Fruit fly (Drosophila melanogaster) whole organism, embryonic: ENCODE data around the gene Gsc.

ENCODE experiments used
- Atf-2 ChIP-seq: fragments of 200-800 bp; sonication (Bioruptor generic); optimal IDR thresholded peaks from 2 replicates; lab custom pipeline; 2016; ENCODE audit warnings: missing biosample characterization, missing genetic modification characterization
- Bgb ChIP-seq: fragments of 200-800 bp; sonication (Bioruptor generic); IDR thresholded peaks from 2 replicates; pipeline ENCODE4 v1.3.6; 2022; ENCODE audit warnings: missing biosample characterization, missing genetic modification characterization; ENCODE audit not compliant: partially characterized antibody
- CG10209 ChIP-seq: fragments of 200-800 bp; sonication (Bioruptor generic); optimal IDR thresholded peaks from 3 replicates; lab custom pipeline; 2017; ENCODE audit warnings: missing biosample characterization, mild to moderate bottlenecking, missing genetic modification characterization, missing genetic modification reagents
- CG10366 ChIP-seq: fragments of 200-800 bp; sonication (Bioruptor generic); IDR thresholded peaks from 2 replicates; pipeline ENCODE4 v1.3.6; 2022; ENCODE audit warnings: missing biosample characterization, missing genetic modification characterization
- CG11398 ChIP-seq: fragments of 200-800 bp; sonication (Bioruptor generic); optimal IDR thresholded peaks from 2 replicates; lab custom pipeline; 2016; ENCODE audit warnings: missing biosample characterization, missing genetic modification characterization
- CG11723 ChIP-seq: fragments of 200-800 bp; sonication (Bioruptor generic); optimal IDR thresholded peaks from 2 replicates; lab custom pipeline; 2017; ENCODE audit warnings: missing biosample characterization, mild to moderate bottlenecking, missing genetic modification characterization
- CG12071 ChIP-seq: fragments of 200-800 bp; sonication (Bioruptor generic); optimal IDR thresholded peaks from 3 replicates; lab custom pipeline; 2018; ENCODE audit warnings: missing biosample characterization, mild to moderate bottlenecking, missing genetic modification characterization
- CG1233 ChIP-seq: fragments of 200-800 bp; sonication (Bioruptor generic); optimal IDR thresholded peaks from 4 replicates; lab custom pipeline; 2018; ENCODE audit warnings: missing biosample characterization, mild to moderate bottlenecking, missing genetic modification characterization
- CG13894 ChIP-seq: fragments of 200-800 bp; sonication (Bioruptor generic); optimal IDR thresholded peaks from 3 replicates; lab custom pipeline; 2018; ENCODE audit warnings: missing biosample characterization, mild to moderate bottlenecking, missing genetic modification characterization, moderate library complexity
- CG14667 ChIP-seq: fragments of 200-800 bp; sonication (Bioruptor generic); IDR thresholded peaks from 2 replicates; pipeline ENCODE4 v1.3.6; 2022; ENCODE audit warnings: missing biosample characterization, missing genetic modification characterization
- CG14965 ChIP-seq: fragments of 200-800 bp; sonication (Bioruptor generic); optimal IDR thresholded peaks from 2 replicates; lab custom pipeline; 2016; ENCODE audit warnings: missing biosample characterization, missing genetic modification characterization, borderline replicate concordance
- CG1529 ChIP-seq: fragments of 200-800 bp; sonication (Bioruptor generic); optimal IDR thresholded peaks from 3 replicates; lab custom pipeline; 2018; ENCODE audit warnings: missing biosample characterization, missing genetic modification characterization
- CG15696 ChIP-seq: fragments of 200-800 bp; sonication (Bioruptor generic); optimal IDR thresholded peaks from 2 replicates; lab custom pipeline; 2019; ENCODE audit warnings: missing biosample characterization, mild to moderate bottlenecking, missing genetic modification characterization, moderate library complexity
- CG16863 ChIP-seq: fragments of 200-800 bp; sonication (Bioruptor generic); optimal IDR thresholded peaks from 3 replicates; lab custom pipeline; 2016; ENCODE audit warnings: missing biosample characterization, missing genetic modification characterization
- CG17328 ChIP-seq: fragments of 200-800 bp; sonication (Bioruptor generic); IDR thresholded peaks from 2 replicates; pipeline ENCODE4 v1.3.6; 2022; ENCODE audit warnings: missing biosample characterization, missing genetic modification characterization
- CG17612 ChIP-seq: fragments of 200-800 bp; sonication (Bioruptor generic); IDR thresholded peaks from 2 replicates; pipeline ENCODE4 v1.3.6; 2022; ENCODE audit warnings: missing biosample characterization, missing genetic modification characterization
- CG2116 ChIP-seq: fragments of 200-800 bp; sonication (Bioruptor generic); optimal IDR thresholded peaks from 3 replicates; lab custom pipeline; 2018; ENCODE audit warnings: missing biosample characterization, mild to moderate bottlenecking, missing genetic modification characterization
- CG2202 ChIP-seq: fragments of 200-800 bp; sonication (Bioruptor generic); optimal IDR thresholded peaks from 2 replicates; lab custom pipeline; 2018; ENCODE audit warnings: missing biosample characterization, mild to moderate bottlenecking, missing genetic modification characterization
- CG2875 ChIP-seq: fragments of 200-800 bp; sonication (Bioruptor generic); optimal IDR thresholded peaks from 2 replicates; lab custom pipeline; 2017; ENCODE audit warnings: missing biosample characterization, mild to moderate bottlenecking, missing genetic modification characterization, missing genetic modification reagents
- CG32767 ChIP-seq: fragments of 200-800 bp; sonication (Bioruptor generic); IDR thresholded peaks from 2 replicates; pipeline ENCODE4 v1.3.6; 2022; ENCODE audit warnings: missing biosample characterization, missing genetic modification characterization
- CG3847 ChIP-seq: fragments of 200-800 bp; sonication (Bioruptor generic); IDR thresholded peaks from 2 replicates; pipeline ENCODE4 v1.3.6; 2022; ENCODE audit warnings: missing biosample characterization, missing genetic modification characterization
- CG4404 ChIP-seq: fragments of 200-800 bp; sonication (Bioruptor generic); IDR thresholded peaks from 2 replicates; pipeline ENCODE4 v1.3.6; 2022; ENCODE audit warnings: missing biosample characterization, missing genetic modification characterization
- CG7357 ChIP-seq: fragments of 200-800 bp; sonication (Bioruptor generic); IDR thresholded peaks from 3 replicates; pipeline ENCODE4 v1.3.6; 2022; ENCODE audit warnings: missing biosample characterization, missing genetic modification characterization
- CG8944 ChIP-seq: fragments of 200-800 bp; sonication (Bioruptor generic); optimal IDR thresholded peaks from 3 replicates; lab custom pipeline; 2016; ENCODE audit warnings: missing biosample characterization, missing genetic modification characterization
- Chrac-16 ChIP-seq: fragments of 200-800 bp; sonication (Bioruptor generic); optimal IDR thresholded peaks from 3 replicates; lab custom pipeline; 2016; ENCODE audit warnings: missing biosample characterization, missing genetic modification characterization
- Deaf1 ChIP-seq: fragments of 200-800 bp; optimal IDR thresholded peaks from 3 replicates; lab custom pipeline; 2019; ENCODE audit warnings: missing biosample characterization, mild to moderate bottlenecking, missing genetic modification characterization, moderate library complexity
- Doc3 ChIP-seq: fragments of 200-800 bp; sonication (Bioruptor generic); IDR thresholded peaks from 3 replicates; pipeline ENCODE4 v1.3.6; 2022; ENCODE audit warnings: missing biosample characterization, missing genetic modification characterization; ENCODE audit not compliant: partially characterized antibody
- Drgx ChIP-seq: fragments of 200-800 bp; sonication (Bioruptor generic); IDR thresholded peaks from 2 replicates; pipeline ENCODE4 v1.3.6; 2022; ENCODE audit warnings: missing biosample characterization, missing genetic modification characterization
- HLHmδ ChIP-seq: fragments of 200-800 bp; sonication (Bioruptor generic); optimal IDR thresholded peaks from 2 replicates; lab custom pipeline; 2018; ENCODE audit warnings: missing biosample characterization, mild to moderate bottlenecking, missing genetic modification characterization, moderate library complexity
- Lhr ChIP-seq: fragments of 200-800 bp; sonication (Bioruptor generic); optimal IDR thresholded peaks from 3 replicates; lab custom pipeline; 2017; ENCODE audit warnings: mild to moderate bottlenecking, missing biosample characterization, missing genetic modification reagents, missing genetic modification characterization
- MBD-R2 ChIP-seq: fragments of 200-800 bp; sonication (Bioruptor generic); IDR thresholded peaks from 2 replicates; pipeline ENCODE4 v1.3.6; 2022; ENCODE audit warnings: missing biosample characterization, missing genetic modification characterization
- Myb ChIP-seq: fragments of 200-800 bp; sonication (Bioruptor generic); optimal IDR thresholded peaks from 2 replicates; lab custom pipeline; 2016; ENCODE audit warnings: missing biosample characterization, missing genetic modification characterization
- PHDP ChIP-seq: fragments of 200-800 bp; sonication (Bioruptor generic); optimal IDR thresholded peaks from 3 replicates; lab custom pipeline; 2018; ENCODE audit warnings: missing biosample characterization, mild to moderate bottlenecking, missing genetic modification characterization, moderate library complexity
- Six4 ChIP-seq: fragments of 200-800 bp; sonication (Bioruptor generic); optimal IDR thresholded peaks from 2 replicates; lab custom pipeline; 2016; ENCODE audit warnings: missing biosample characterization, missing genetic modification characterization
- Vsx1 ChIP-seq: fragments of 200-800 bp; sonication (Bioruptor generic); optimal IDR thresholded peaks from 2 replicates; lab custom pipeline; 2017; ENCODE audit warnings: missing biosample characterization, mild to moderate bottlenecking, missing genetic modification characterization, missing genetic modification reagents
- aop ChIP-seq: fragments of 200-800 bp; sonication (Bioruptor generic); IDR thresholded peaks from 2 replicates; pipeline ENCODE4 v1.3.6; 2022; ENCODE audit warnings: missing biosample characterization, missing genetic modification characterization
- ash1 ChIP-seq: fragments of 200-800 bp; sonication (Bioruptor generic); optimal IDR thresholded peaks from 2 replicates; lab custom pipeline; 2018; ENCODE audit warnings: missing biosample characterization, mild to moderate bottlenecking, missing genetic modification characterization
- cato ChIP-seq: fragments of 200-800 bp; sonication (Bioruptor generic); optimal IDR thresholded peaks from 2 replicates; lab custom pipeline; 2016; ENCODE audit warnings: missing biosample characterization, missing genetic modification characterization, borderline replicate concordance
- caup ChIP-seq: fragments of 200-800 bp; sonication (Bioruptor generic); optimal IDR thresholded peaks from 3 replicates; lab custom pipeline; 2017; ENCODE audit warnings: missing biosample characterization, mild to moderate bottlenecking, missing genetic modification characterization, moderate library complexity; ENCODE audit not compliant: severe bottlenecking
- cg ChIP-seq: fragments of 200-800 bp; sonication (Bioruptor generic); optimal IDR thresholded peaks from 3 replicates; lab custom pipeline; 2019; ENCODE audit warnings: missing biosample characterization, mild to moderate bottlenecking, missing genetic modification characterization, moderate library complexity
- ci ChIP-seq: fragments of 200-800 bp; sonication (Bioruptor generic); IDR thresholded peaks from 3 replicates; pipeline ENCODE4 v1.3.6; 2022; ENCODE audit warnings: missing biosample characterization, missing genetic modification characterization
- gsb ChIP-seq: fragments of 200-800 bp; sonication (Bioruptor generic); IDR thresholded peaks from 2 replicates; pipeline ENCODE4 v1.3.6; 2022; ENCODE audit warnings: missing biosample characterization, missing genetic modification characterization
- ind ChIP-seq: fragments of 200-800 bp; sonication (Bioruptor generic); optimal IDR thresholded peaks from 3 replicates; lab custom pipeline; 2016; ENCODE audit warnings: missing biosample characterization, missing genetic modification characterization
- lbe ChIP-seq: fragments of 200-800 bp; sonication (Bioruptor generic); optimal IDR thresholded peaks from 2 replicates; lab custom pipeline; 2016; ENCODE audit warnings: missing biosample characterization, mild to moderate bottlenecking, missing genetic modification characterization
- pb ChIP-seq: fragments of 200-800 bp; sonication (Bioruptor generic); optimal IDR thresholded peaks from 3 replicates; lab custom pipeline; 2016; ENCODE audit warnings: missing biosample characterization, missing genetic modification characterization
- prd ChIP-seq, 3 experiments: fragments of >200 bp in 2 of 3; fragments of 200-800 bp in 1 of 3; sonication (Bioruptor generic) in 1 of 3; optimal IDR thresholded peaks in 2 of 3; IDR thresholded peaks in 1 of 3; 2 replicates in 2 of 3; 3 replicates in 1 of 3; pipeline versions ENCODE4 v1.3.6 to Lab custom; 2017 to 2022; ENCODE audit warnings: missing biosample characterization in 1 of 3, missing genetic modification characterization in 1 of 3
- psq ChIP-seq: fragments of 200-800 bp; sonication (Bioruptor generic); optimal IDR thresholded peaks from 2 replicates; lab custom pipeline; 2017; ENCODE audit warnings: missing biosample characterization, missing genetic modification characterization
- ro ChIP-seq: fragments of 200-800 bp; sonication (Bioruptor generic); IDR thresholded peaks from 2 replicates; pipeline ENCODE4 v1.3.6; 2022; ENCODE audit warnings: missing biosample characterization, missing genetic modification characterization
- sd ChIP-seq: fragments of 200-800 bp; sonication (Bioruptor generic); optimal IDR thresholded peaks from 3 replicates; lab custom pipeline; 2018; ENCODE audit warnings: missing biosample characterization, mild to moderate bottlenecking, missing genetic modification characterization, moderate library complexity
- trem ChIP-seq: fragments of 200-800 bp; optimal IDR thresholded peaks from 3 replicates; lab custom pipeline; 2019; ENCODE audit warnings: missing biosample characterization, mild to moderate bottlenecking, missing genetic modification characterization, moderate library complexity

Gene Gsc

DNA sequence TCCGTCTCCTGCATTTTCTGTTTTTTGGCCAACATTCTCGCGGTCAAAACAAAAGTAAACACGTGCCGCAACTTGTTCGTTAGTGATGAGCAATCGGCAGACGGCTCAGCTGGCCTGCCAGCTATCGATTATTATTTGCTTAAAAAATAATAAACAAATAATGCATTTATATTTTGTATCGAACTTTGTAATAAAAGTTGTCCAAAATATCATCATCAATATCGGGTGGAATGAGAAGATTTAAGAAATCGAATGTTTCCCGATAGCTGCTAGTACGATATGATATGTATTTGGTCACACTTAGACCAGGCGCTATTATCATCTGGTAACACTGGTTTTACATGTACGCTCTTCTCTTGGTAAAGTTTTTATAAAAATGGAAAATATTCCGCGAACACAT, 26.5 kb downstream of the Gsc start, which contains the start of the genes Nle and Sf3b1 (continued):
- TF ChIP-seq lbe (GFP tag; lab: Kevin White, UChicago) (no peak), MBD-R2 (GFP tag; lab: Robert Waterston, UW) (peak; percentile 81), cg (no peak), CG10366 (peak; percentile 8; the same call in 1 of the 2 replicates), CG3847 (GFP tag; lab: Robert Waterston, UW) (peak; percentile 78), PHDP (no peak), CG2875 (no peak), CG10209 (GFP tag; lab: Kevin White, UChicago) (no peak), CG17612 (GFP tag; lab: Robert Waterston, UW) (no peak), CG1233 (GFP tag; lab: Kevin White, UChicago) (peak; percentile 35), CG32767 (GFP tag; lab: Robert Waterston, UW) (no peak), pb (no peak), Bgb (GFP tag; lab: Robert Waterston, UW) (peak; percentile 89), prd (optimal IDR thresholded peaks at IDR 0.05; lab: Kevin White, UChicago) (no peak), prd (GFP tag; IDR thresholded peaks at IDR 0.05; lab: Robert Waterston, UW) (peak; percentile 56; the same call in 1 of the 3 replicates), CG4404 (no peak; the same call in 1 of the 2 replicates), cato (GFP tag; lab: Kevin White, UChicago) (peak; percentile 21), CG2116 (GFP tag; lab: Kevin White, UChicago) (peak; percentile 93), CG12071 (GFP tag; lab: Kevin White, UChicago) (no peak), ind (GFP tag; lab: Kevin White, UChicago) (no peak), Drgx (GFP tag; lab: Robert Waterston, UW) (no peak), trem (tag; lab: Kevin White, UChicago) (peak; percentile 91), psq (GFP tag; lab: Kevin White, UChicago) (peak; percentile 48), caup (GFP tag; lab: Kevin White, UChicago) (no peak), aop (GFP tag; lab: Robert Waterston, UW) (no peak), CG11398 (GFP tag; lab: Kevin White, UChicago) (no peak), Chrac-16 (GFP tag; lab: Kevin White, UChicago) (peak; percentile 66), Lhr (GFP tag; lab: Kevin White, UChicago) (peak; percentile 31), sd (no peak), CG14667 (no peak), CG14965 (no peak), CG13894 (no peak), Deaf1 (no peak), ash1 (GFP tag; lab: Kevin White, UChicago) (no peak), CG8944 (GFP tag; lab: Kevin White, UChicago) (peak; percentile 35), CG1529 (no peak), CG11723 (GFP tag; lab: Kevin White, UChicago) (no peak), Six4 (GFP tag; lab: Kevin White, UChicago) (peak; percentile 42), Myb (GFP tag; lab: Kevin White, UChicago) (peak; percentile 9), CG2202 (tag; lab: Kevin White, UChicago) (peak; percentile 8), CG15696 (tag; lab: Kevin White, UChicago) (peak; percentile 67), Doc3 (GFP tag; lab: Robert Waterston, UW) (peak; percentile 97), Atf-2 (GFP tag; lab: Kevin White, UChicago) (peak; percentile 28), Vsx1 (no peak), gsb (GFP tag; lab: Robert Waterston, UW) (no peak), ci (0 out of 3 replicates have a peak, but pooled peaks have one; percentile 28), CG7357 (GFP tag; lab: Robert Waterston, UW) (0 out of 3 replicates have a peak, but pooled peaks have one; percentile 36), ro (GFP tag; lab: Robert Waterston, UW) (no peak), HLHmδ (GFP tag; lab: Kevin White, UChicago) (no peak), CG16863 (GFP tag; lab: Kevin White, UChicago) (peak; percentile 27), CG17328 (GFP tag; lab: Robert Waterston, UW) (0 out of 2 replicates have a peak, but pooled peaks have one; percentile 2)
